Fruit fly (Drosophila melanogaster) whole organism, embryonic: ENCODE results near the gene barr.
A peak's percentile ranks its signal among the peaks of the same experiment; 100 is the strongest.

ENCODE experiments used
- CG10147 ChIP-seq: fragments of 200-800 bp; sonication (Bioruptor generic); optimal IDR thresholded peaks from 2 replicates; lab custom pipeline; 2019; ENCODE audit warnings: missing biosample characterization, mild to moderate bottlenecking, missing genetic modification characterization, moderate library complexity
- CG10274 ChIP-seq: fragments of 200-800 bp; sonication (Bioruptor generic); optimal IDR thresholded peaks from 3 replicates; lab custom pipeline; 2017; ENCODE audit warnings: missing biosample characterization, mild to moderate bottlenecking, missing genetic modification characterization
- CG11398 ChIP-seq: fragments of 200-800 bp; sonication (Bioruptor generic); optimal IDR thresholded peaks from 2 replicates; lab custom pipeline; 2016; ENCODE audit warnings: missing biosample characterization, missing genetic modification characterization
- CG11723 ChIP-seq: fragments of 200-800 bp; sonication (Bioruptor generic); optimal IDR thresholded peaks from 2 replicates; lab custom pipeline; 2017; ENCODE audit warnings: missing biosample characterization, mild to moderate bottlenecking, missing genetic modification characterization
- CG13123 ChIP-seq: fragments of 200-800 bp; sonication (Bioruptor generic); optimal IDR thresholded peaks from 2 replicates; lab custom pipeline; 2016; ENCODE audit warnings: missing biosample characterization, missing genetic modification characterization
- CG13775 ChIP-seq: fragments of 200-800 bp; sonication (Bioruptor generic); optimal IDR thresholded peaks from 3 replicates; lab custom pipeline; 2017; ENCODE audit warnings: missing biosample characterization, mild to moderate bottlenecking, missing genetic modification characterization
- CG14441 ChIP-seq: fragments of 200-800 bp; sonication (Bioruptor generic); IDR thresholded peaks from 2 replicates; pipeline ENCODE4 v1.3.6; 2022; ENCODE audit warnings: missing biosample characterization, missing genetic modification characterization
- CG14860 ChIP-seq: fragments of 200-800 bp; sonication (Bioruptor generic); IDR thresholded peaks from 3 replicates; pipeline ENCODE4 v1.3.6; 2022; ENCODE audit warnings: missing biosample characterization, missing genetic modification characterization; ENCODE audit not compliant: partially characterized antibody
- CG15269 ChIP-seq: fragments of 200-800 bp; sonication (Bioruptor generic); optimal IDR thresholded peaks from 2 replicates; lab custom pipeline; 2018; ENCODE audit warnings: missing biosample characterization, mild to moderate bottlenecking, missing genetic modification characterization, moderate library complexity
- CG1603 ChIP-seq: fragments of 200-800 bp; sonication (Bioruptor generic); optimal IDR thresholded peaks from 2 replicates; lab custom pipeline; 2019; ENCODE audit warnings: missing biosample characterization, mild to moderate bottlenecking, missing genetic modification characterization, moderate library complexity
- CG17385 ChIP-seq: fragments of 200-800 bp; sonication (Bioruptor generic); optimal IDR thresholded peaks from 3 replicates; lab custom pipeline; 2018; ENCODE audit warnings: missing biosample characterization, mild to moderate bottlenecking, missing genetic modification characterization
- CG17612 ChIP-seq: fragments of 200-800 bp; sonication (Bioruptor generic); IDR thresholded peaks from 2 replicates; pipeline ENCODE4 v1.3.6; 2022; ENCODE audit warnings: missing biosample characterization, missing genetic modification characterization
- CG30020 ChIP-seq: fragments of 200-800 bp; optimal IDR thresholded peaks from 2 replicates; lab custom pipeline; 2019; ENCODE audit warnings: missing biosample characterization, mild to moderate bottlenecking, missing genetic modification characterization, moderate library complexity
- CG30431 ChIP-seq: fragments of 200-800 bp; sonication (Bioruptor generic); optimal IDR thresholded peaks from 2 replicates; lab custom pipeline; 2017; ENCODE audit warnings: missing biosample characterization, missing genetic modification characterization
- CG32532 ChIP-seq: fragments of 200-800 bp; sonication (Bioruptor generic); IDR thresholded peaks from 2 replicates; pipeline ENCODE4 v1.3.6; 2022; ENCODE audit warnings: missing biosample characterization, missing genetic modification characterization
- CG3838 ChIP-seq: fragments of 200-800 bp; sonication (Bioruptor generic); optimal IDR thresholded peaks from 3 replicates; lab custom pipeline; 2016; ENCODE audit warnings: missing biosample characterization, missing genetic modification characterization
- CG3847 ChIP-seq: fragments of 200-800 bp; sonication (Bioruptor generic); IDR thresholded peaks from 2 replicates; pipeline ENCODE4 v1.3.6; 2022; ENCODE audit warnings: missing biosample characterization, missing genetic modification characterization
- CG3995 ChIP-seq: fragments of 200-800 bp; sonication (Bioruptor generic); optimal IDR thresholded peaks from 3 replicates; lab custom pipeline; 2016; ENCODE audit warnings: missing biosample characterization, missing genetic modification characterization
- CG4424 ChIP-seq: fragments of 200-800 bp; sonication (Bioruptor generic); optimal IDR thresholded peaks from 3 replicates; lab custom pipeline; 2016; ENCODE audit warnings: missing biosample characterization, missing genetic modification characterization
- CG4707 ChIP-seq: fragments of 200-800 bp; sonication (Bioruptor generic); optimal IDR thresholded peaks from 2 replicates; lab custom pipeline; 2018; ENCODE audit warnings: missing biosample characterization, mild to moderate bottlenecking, missing genetic modification characterization, moderate library complexity
- CG6175 ChIP-seq: fragments of 200-800 bp; sonication (Bioruptor generic); IDR thresholded peaks from 3 replicates; pipeline ENCODE4 v1.3.6; 2022; ENCODE audit warnings: missing biosample characterization, missing genetic modification characterization
- CG6689 ChIP-seq: fragments of 200-800 bp; sonication (Bioruptor generic); IDR thresholded peaks from 2 replicates; pipeline ENCODE4 v1.3.6; 2022; ENCODE audit warnings: missing biosample characterization, missing genetic modification characterization
- CG7745 ChIP-seq: fragments of 200-800 bp; sonication (Bioruptor generic); optimal IDR thresholded peaks from 2 replicates; lab custom pipeline; 2018; ENCODE audit warnings: missing biosample characterization, mild to moderate bottlenecking, missing genetic modification characterization, moderate library complexity
- CG9215 ChIP-seq: fragments of 200-800 bp; sonication (Bioruptor generic); IDR thresholded peaks from 2 replicates; pipeline ENCODE4 v1.3.6; 2022; ENCODE audit warnings: missing biosample characterization, missing genetic modification characterization
- CG9817 ChIP-seq: fragments of 200-800 bp; sonication (Bioruptor generic); optimal IDR thresholded peaks from 2 replicates; lab custom pipeline; 2018; ENCODE audit warnings: missing biosample characterization, mild to moderate bottlenecking, missing genetic modification characterization, moderate library complexity
- CG9876 ChIP-seq: fragments of 200-800 bp; sonication (Bioruptor generic); optimal IDR thresholded peaks from 2 replicates; lab custom pipeline; 2016; ENCODE audit warnings: missing biosample characterization, missing genetic modification characterization
- CG9932 ChIP-seq: fragments of 200-800 bp; sonication (Bioruptor generic); IDR thresholded peaks from 2 replicates; pipeline ENCODE4 v1.3.6; 2022; ENCODE audit warnings: missing biosample characterization, missing genetic modification characterization
- CkIIα-i1 ChIP-seq: fragments of 200-800 bp; sonication (Bioruptor generic); IDR thresholded peaks from 2 replicates; pipeline ENCODE4 v1.3.6; 2022; ENCODE audit warnings: missing biosample characterization, missing genetic modification characterization
- CrebB ChIP-seq: fragments of 200-800 bp; sonication (Bioruptor generic); optimal IDR thresholded peaks from 3 replicates; lab custom pipeline; 2018; ENCODE audit warnings: missing biosample characterization, mild to moderate bottlenecking, missing genetic modification characterization
- Hsf ChIP-seq: fragments of 200-800 bp; sonication (Bioruptor generic); optimal IDR thresholded peaks from 3 replicates; lab custom pipeline; 2016; ENCODE audit warnings: missing biosample characterization, missing genetic modification characterization
- Lhr ChIP-seq: fragments of 200-800 bp; sonication (Bioruptor generic); optimal IDR thresholded peaks from 3 replicates; lab custom pipeline; 2017; ENCODE audit warnings: mild to moderate bottlenecking, missing biosample characterization, missing genetic modification reagents, missing genetic modification characterization
- MBD-R2 ChIP-seq: fragments of 200-800 bp; sonication (Bioruptor generic); IDR thresholded peaks from 2 replicates; pipeline ENCODE4 v1.3.6; 2022; ENCODE audit warnings: missing biosample characterization, missing genetic modification characterization
- Optix ChIP-seq: fragments of 200-800 bp; sonication (Bioruptor generic); IDR thresholded peaks from 3 replicates; pipeline ENCODE4 v1.3.6; 2022; ENCODE audit warnings: missing biosample characterization, missing genetic modification characterization
- Ravus ChIP-seq: fragments of 200-800 bp; sonication (Bioruptor generic); IDR thresholded peaks from 2 replicates; pipeline ENCODE4 v1.3.6; 2022; ENCODE audit warnings: missing biosample characterization, missing genetic modification characterization
- Sox102F ChIP-seq: fragments of 200-800 bp; sonication (Bioruptor generic); optimal IDR thresholded peaks from 2 replicates; lab custom pipeline; 2018; ENCODE audit warnings: missing biosample characterization, mild to moderate bottlenecking, missing genetic modification characterization, moderate library complexity
- Taf1 ChIP-seq: fragments of 200-800 bp; sonication (Bioruptor generic); IDR thresholded peaks from 2 replicates; pipeline ENCODE4 v1.3.6; 2022; ENCODE audit warnings: missing biosample characterization, missing genetic modification characterization
- aop ChIP-seq: fragments of 200-800 bp; sonication (Bioruptor generic); IDR thresholded peaks from 2 replicates; pipeline ENCODE4 v1.3.6; 2022; ENCODE audit warnings: missing biosample characterization, missing genetic modification characterization
- az2 ChIP-seq: fragments of 200-800 bp; sonication (Bioruptor generic); optimal IDR thresholded peaks from 3 replicates; lab custom pipeline; 2016; ENCODE audit warnings: missing biosample characterization, missing genetic modification characterization
- croc ChIP-seq: fragments of 200-800 bp; sonication (Bioruptor generic); conservative IDR thresholded peaks from 3 replicates; pipeline ENCODE4 v1.3.6; 2022; ENCODE audit warnings: missing biosample characterization, missing genetic modification characterization
- eyg ChIP-seq: fragments of 200-800 bp; sonication (Bioruptor generic); optimal IDR thresholded peaks from 3 replicates; lab custom pipeline; 2016; ENCODE audit warnings: missing biosample characterization, missing genetic modification characterization
- fd102C ChIP-seq: fragments of 200-800 bp; sonication (Bioruptor generic); optimal IDR thresholded peaks from 2 replicates; lab custom pipeline; 2018; ENCODE audit warnings: missing biosample characterization, mild to moderate bottlenecking, missing genetic modification characterization, moderate library complexity
- oc ChIP-seq: fragments of 200-800 bp; sonication (Bioruptor generic); optimal IDR thresholded peaks from 2 replicates; lab custom pipeline; 2018; ENCODE audit warnings: missing biosample characterization, mild to moderate bottlenecking, missing genetic modification characterization, moderate library complexity
- pnt ChIP-seq: fragments of 200-800 bp; sonication (Bioruptor generic); optimal IDR thresholded peaks from 3 replicates; lab custom pipeline; 2016; ENCODE audit warnings: missing biosample characterization, missing genetic modification characterization
- slp2 ChIP-seq: fragments of 200-800 bp; sonication (Bioruptor generic); optimal IDR thresholded peaks from 2 replicates; lab custom pipeline; 2016; ENCODE audit warnings: missing biosample characterization, missing genetic modification characterization
- sug ChIP-seq: fragments of 200-800 bp; optimal IDR thresholded peaks from 2 replicates; lab custom pipeline; 2019; ENCODE audit warnings: missing biosample characterization, mild to moderate bottlenecking, missing genetic modification characterization, moderate library complexity
- tio ChIP-seq: fragments of 200-800 bp; sonication (Bioruptor generic); optimal IDR thresholded peaks from 2 replicates; lab custom pipeline; 2017; ENCODE audit warnings: missing biosample characterization, missing genetic modification characterization, inconsistent platforms
- twi ChIP-seq: fragments of 200-800 bp; optimal IDR thresholded peaks from 2 replicates; lab custom pipeline; 2019; ENCODE audit warnings: missing biosample characterization, mild to moderate bottlenecking, missing genetic modification characterization, moderate library complexity
- zen ChIP-seq: fragments of 200-800 bp; sonication (Bioruptor generic); optimal IDR thresholded peaks from 3 replicates; lab custom pipeline; 2018; ENCODE audit warnings: missing biosample characterization, mild to moderate bottlenecking, missing genetic modification characterization, moderate library complexity
- zen2 ChIP-seq: fragments of 200-800 bp; sonication (Bioruptor generic); IDR thresholded peaks from 3 replicates; pipeline ENCODE4 v1.3.6; 2022; ENCODE audit warnings: missing biosample characterization, missing genetic modification characterization; ENCODE audit not compliant: partially characterized antibody

The barr gene

dm6 chr2L:20086295-20087096 lies 25.3 kb upstream of the barr start (continued):
- TF ChIP-seq eyg (peak; percentile 63), twi (tag; lab: Kevin White, UChicago) (peak; percentile 55), Sox102F (peak; percentile 88), CG30431 (GFP tag; lab: Kevin White, UChicago) (peak; percentile 16), CG1603 (tag; lab: Kevin White, UChicago) (peak; percentile 59), CG11398 (GFP tag; lab: Kevin White, UChicago) (peak; percentile 78), CG32532 (GFP tag; lab: Robert Waterston, UW) (peak; percentile 73), CG11723 (GFP tag; lab: Kevin White, UChicago) (peak; percentile 51), Lhr (GFP tag; lab: Kevin White, UChicago) (peak; percentile 55), zen2 (GFP tag; lab: Robert Waterston, UW) (no peak), CG7745 (peak; percentile 20), fd102C (GFP tag; lab: Kevin White, UChicago) (peak; percentile 43), CG13123 (GFP tag; lab: Kevin White, UChicago) (peak; percentile 77), CG6689 (GFP tag; lab: Robert Waterston, UW) (peak; percentile 89), Optix (GFP tag; lab: Robert Waterston, UW) (peak; percentile 77), CG13775 (GFP tag; lab: Kevin White, UChicago) (peak; percentile 61), zen (tag; lab: Kevin White, UChicago) (peak; percentile 71), CG3847 (GFP tag; lab: Robert Waterston, UW) (peak; percentile 51), Taf1 (GFP tag; lab: Robert Waterston, UW) (peak; percentile 42; the same call in 1 of the 2 replicates), oc (tag; lab: Kevin White, UChicago) (peak; percentile 86), CG6175 (GFP tag; lab: Robert Waterston, UW) (peak; percentile 21; the same call in 2 of the 3 replicates), CG9215 (GFP tag; lab: Robert Waterston, UW) (peak; percentile 29; the same call in 1 of the 2 replicates), CG14441 (GFP tag; lab: Robert Waterston, UW) (peak; percentile 91), sug (peak; percentile 91), CG15269 (tag; lab: Kevin White, UChicago) (peak; percentile 83), tio (GFP tag; lab: Kevin White, UChicago) (peak; percentile 72), aop (GFP tag; lab: Robert Waterston, UW) (peak; percentile 5; the same call in 1 of the 2 replicates), CG3838 (GFP tag; lab: Kevin White, UChicago) (peak; percentile 60), Ravus (GFP tag; lab: Robert Waterston, UW) (peak; percentile 25), CG4424 (GFP tag; lab: Kevin White, UChicago) (peak; percentile 77), CG4707 (peak; percentile 88), CG14860 (GFP tag; lab: Robert Waterston, UW) (no peak), CG17385 (GFP tag; lab: Kevin White, UChicago) (peak; percentile 81), Hsf (GFP tag; lab: Kevin White, UChicago) (peak; percentile 83), slp2 (GFP tag; lab: Kevin White, UChicago) (peak; percentile 57), CG9876 (GFP tag; lab: Kevin White, UChicago) (peak; percentile 66), croc (GFP tag; lab: Robert Waterston, UW) (peak; percentile 82), CkIIα-i1 (GFP tag; lab: Robert Waterston, UW) (no peak), CG10274 (GFP tag; lab: Kevin White, UChicago) (peak; percentile 35), CG9817 (peak; percentile 57), CrebB (tag; lab: Kevin White, UChicago) (peak; percentile 75), CG3995 (GFP tag; lab: Kevin White, UChicago) (peak; percentile 2), CG30020 (no peak), CG9932 (GFP tag; lab: Robert Waterston, UW) (peak; percentile 50), az2 (GFP tag; lab: Kevin White, UChicago) (peak; percentile 84), MBD-R2 (GFP tag; lab: Robert Waterston, UW) (peak; percentile 47; the same call in 1 of the 2 replicates), CG17612 (GFP tag; lab: Robert Waterston, UW) (peak; percentile 67), CG10147 (GFP tag; lab: Kevin White, UChicago) (peak; percentile 70), pnt (GFP tag; lab: Kevin White, UChicago) (peak; percentile 80)
